Fruit fly (Drosophila melanogaster): ENCODE measurements around the gene Cht7.

Gene Cht7

dm6 chr3L:3134064-3134545, 27.3 kb upstream of the Cht7 start (continued):
- TF ChIP-seq Rfx (GFP tag; IDR thresholded peaks at IDR 0.05) (peak; percentile 28; the same call in 1 of the 2 replicates), pum (GFP tag; optimal IDR thresholded peaks at IDR 0.05) (no peak), nom (GFP tag; optimal IDR thresholded peaks at IDR 0.05) (peak; percentile 1), Ssrp (tag; optimal IDR thresholded peaks at IDR 0.05) (no peak), CG2202 (tag; optimal IDR thresholded peaks at IDR 0.05) (no peak), Ravus (GFP tag; IDR thresholded peaks at IDR 0.05) (no peak), slbo (GFP tag; IDR thresholded peaks at IDR 0.05) (0 out of 2 replicates have a peak, but pooled peaks have one; percentile 4), Dip3 (GFP tag; optimal IDR thresholded peaks at IDR 0.05) (no peak), CG17612 (GFP tag; IDR thresholded peaks at IDR 0.05) (no peak), p53 (GFP tag; optimal IDR thresholded peaks at IDR 0.05) (no peak), Hmr (GFP tag; optimal IDR thresholded peaks at IDR 0.05) (peak; percentile 26), cwo (GFP tag; optimal IDR thresholded peaks at IDR 0.05) (peak; percentile 20), CG2116 (GFP tag; optimal IDR thresholded peaks at IDR 0.05) (no peak), pho (GFP tag; optimal IDR thresholded peaks at IDR 0.05) (no peak), D (optimal IDR thresholded peaks at IDR 0.05) (no peak), D (GFP tag; optimal IDR thresholded peaks at IDR 0.05) (no peak), Vsx1 (GFP tag; optimal IDR thresholded peaks at IDR 0.05) (no peak), Lhr (GFP tag; optimal IDR thresholded peaks at IDR 0.05) (no peak), Antp (GFP tag; optimal IDR thresholded peaks at IDR 0.05) (no peak), tup (GFP tag; optimal IDR thresholded peaks at IDR 0.05) (no peak), luna (GFP tag; optimal IDR thresholded peaks at IDR 0.05) (no peak), CG4707 (GFP tag; optimal IDR thresholded peaks at IDR 0.05) (no peak), CG3163 (GFP tag; optimal IDR thresholded peaks at IDR 0.05) (peak; percentile 26), CG14050 (GFP tag; IDR thresholded peaks at IDR 0.05) (no peak), CG3847 (GFP tag; IDR thresholded peaks at IDR 0.05) (no peak), sens-2 (GFP tag; IDR thresholded peaks at IDR 0.05) (no peak), Ets97D (GFP tag; optimal IDR thresholded peaks at IDR 0.05) (no peak), Aef1 (GFP tag; IDR thresholded peaks at IDR 0.05) (no peak), ATbp (GFP tag; optimal IDR thresholded peaks at IDR 0.05) (no peak), Xbp1 (GFP tag; optimal IDR thresholded peaks at IDR 0.05) (no peak), crc (GFP tag; optimal IDR thresholded peaks at IDR 0.05) (no peak), cad (GFP tag; optimal IDR thresholded peaks at IDR 0.05) (no peak), ci (GFP tag; IDR thresholded peaks at IDR 0.05) (no peak; the same call in 2 of the 3 replicates), CG12942 (GFP tag; optimal IDR thresholded peaks at IDR 0.05) (no peak), vnd (GFP tag; IDR thresholded peaks at IDR 0.05; ENCODE audit: partially characterized antibody) (no peak), ERR (GFP tag; optimal IDR thresholded peaks at IDR 0.05) (no peak), fd96Cb (tag; optimal IDR thresholded peaks at IDR 0.05) (no peak), lmd (GFP tag; IDR thresholded peaks at IDR 0.05) (no peak), hkb (optimal IDR thresholded peaks at IDR 0.05) (no peak), hkb (GFP tag; IDR thresholded peaks at IDR 0.05) (no peak), Sry-δ (GFP tag; optimal IDR thresholded peaks at IDR 0.05) (no peak), dm (GFP tag; optimal IDR thresholded peaks at IDR 0.05) (no peak), CG4282 (GFP tag; optimal IDR thresholded peaks at IDR 0.05) (no peak), Eip74EF (GFP tag; optimal IDR thresholded peaks at IDR 0.05) (peak in 1 of 2 experiments; percentile 1), Chrac-16 (GFP tag; optimal IDR thresholded peaks at IDR 0.05) (no peak), Hr3 (GFP tag; optimal IDR thresholded peaks at IDR 0.05) (no peak), lov (optimal IDR thresholded peaks at IDR 0.05) (no peak), lov (GFP tag; IDR thresholded peaks at IDR 0.05) (no peak), CG11723 (GFP tag; optimal IDR thresholded peaks at IDR 0.05) (no peak), Lim3 (GFP tag; IDR thresholded peaks at IDR 0.05) (no peak), Optix (GFP tag; IDR thresholded peaks at IDR 0.05) (no peak), scrt (GFP tag; optimal IDR thresholded peaks at IDR 0.05) (peak; percentile 38), CG3407 (GFP tag; optimal IDR thresholded peaks at IDR 0.05) (no peak)

Measured in whole organism, embryonic.